Fruit fly (Drosophila melanogaster) whole organism, adult: ENCODE measurements around the gene CG42780.

Experiments
- CG14711 ChIP-seq: fragments of 200-800 bp; sonication (Bioruptor generic); optimal IDR thresholded peaks from 2 replicates; lab custom pipeline; 2018; ENCODE audit warnings: missing biosample characterization, mild to moderate bottlenecking, missing genetic modification characterization, moderate library complexity
- CG33017 ChIP-seq: fragments of 200-800 bp; sonication (Bioruptor generic); optimal IDR thresholded peaks from 2 replicates; lab custom pipeline; 2018; ENCODE audit warnings: missing biosample characterization, mild to moderate bottlenecking, missing genetic modification characterization, moderate library complexity
- CG5204 ChIP-seq: fragments of 200-800 bp; sonication (Bioruptor generic); optimal IDR thresholded peaks from 2 replicates; lab custom pipeline; 2016; ENCODE audit warnings: missing biosample characterization, missing genetic modification characterization
- CG7045 ChIP-seq: fragments of 200-800 bp; sonication (Bioruptor generic); optimal IDR thresholded peaks from 2 replicates; lab custom pipeline; 2017; ENCODE audit warnings: missing biosample characterization, mild to moderate bottlenecking, missing genetic modification characterization
- Clk ChIP-seq: fragments of 200-800 bp; sonication (Bioruptor generic); optimal IDR thresholded peaks from 2 replicates; lab custom pipeline; 2017; ENCODE audit warnings: missing biosample characterization, missing genetic modification characterization
- cic ChIP-seq: fragments of 200-800 bp; sonication (Bioruptor generic); optimal IDR thresholded peaks from 2 replicates; lab custom pipeline; 2017; ENCODE audit warnings: missing biosample characterization, mild to moderate bottlenecking, missing genetic modification characterization, moderate library complexity
- cnc ChIP-seq, 2 experiments: fragments of >200 bp; optimal IDR thresholded peaks; 2 replicates each; lab custom pipeline; 2017
- ovo ChIP-seq: fragments of 200-800 bp; sonication (Bioruptor generic); optimal IDR thresholded peaks from 2 replicates; lab custom pipeline; 2016; ENCODE audit warnings: missing biosample characterization, missing genetic modification characterization
- tj ChIP-seq: fragments of 200-800 bp; sonication (Bioruptor generic); optimal IDR thresholded peaks from 3 replicates; lab custom pipeline; 2017; ENCODE audit warnings: missing biosample characterization, mild to moderate bottlenecking, missing genetic modification characterization, moderate library complexity
- toe ChIP-seq: fragments of 200-800 bp; sonication (Bioruptor generic); optimal IDR thresholded peaks from 2 replicates; lab custom pipeline; 2016; ENCODE audit warnings: missing biosample characterization, missing genetic modification characterization

- TF ChIP-seq cic: no peak
- no peak for TF ChIP-seq toe (GFP tag; lab: Kevin White, UChicago)
- no peak for TF ChIP-seq tj (GFP tag; lab: Kevin White, UChicago)
- TF ChIP-seq CG7045 (GFP tag; lab: Kevin White, UChicago): no peak
- no peak for TF ChIP-seq ovo (GFP tag; lab: Kevin White, UChicago)
- TF ChIP-seq Clk (GFP tag; lab: Kevin White, UChicago): no peak
- no peak for TF ChIP-seq CG14711 (tag; lab: Kevin White, UChicago)
- TF ChIP-seq CG33017 (tag; lab: Kevin White, UChicago): no peak
- TF ChIP-seq cnc (optimal IDR thresholded peaks at IDR 0.05; lab: Kevin White, UChicago): no peak
- TF ChIP-seq CG5204: no peak
These were observed 7.8 kb upstream of the CG42780 start for dm6 chrX:7339610-7340326.
